Worm (Caenorhabditis elegans) whole organism, late embryonic: Measurements from ENCODE around the gene btb-11.

Experiments used
- Y22D7AL.16 ChIP-seq: sonication (generic microtip); optimal IDR thresholded peaks from 2 replicates; lab custom pipeline; 2016; ENCODE audit warnings: missing genetic modification characterization, missing compliant biosample characterization
- ceh-14 ChIP-seq: sonication (generic microtip); optimal IDR thresholded peaks from 2 replicates; lab custom pipeline; 2016; ENCODE audit warnings: missing genotype, missing genetic modification characterization, missing compliant biosample characterization
- ceh-18 ChIP-seq: sonication (generic microtip); optimal IDR thresholded peaks from 2 replicates; lab custom pipeline; 2016; ENCODE audit warnings: missing genetic modification characterization, missing compliant biosample characterization
- fkh-10 ChIP-seq: fragments of 150-350 bp; optimal IDR thresholded peaks from 2 replicates; lab custom pipeline; 2014; ENCODE audit warnings: missing biosample characterization, missing genetic modification reagents, missing genetic modification characterization
- mec-3 ChIP-seq: sonication (generic microtip); optimal IDR thresholded peaks from 2 replicates; lab custom pipeline; 2016; ENCODE audit warnings: borderline replicate concordance, missing genetic modification characterization, missing compliant biosample characterization

ce11 chrII:999493-999892 lies 25.1 kb downstream of the btb-11 start, which contains the start of gene fbxb-29:
- no peak for TF ChIP-seq fkh-10 (GFP tag; lab: Kevin White, UChicago)
- no peak for TF ChIP-seq ceh-14 (tag; lab: Kevin White, UChicago)
- TF ChIP-seq ceh-18 (tag; lab: Kevin White, UChicago) = no peak
- TF ChIP-seq Y22D7AL.16 (tag; lab: Kevin White, UChicago) = no peak
- no peak for TF ChIP-seq mec-3 (tag; lab: Kevin White, UChicago)
